Worm (Caenorhabditis elegans) whole organism, L2 larva: ENCODE measurements around the gene vps-11.
A peak's percentile ranks its signal among the peaks of the same experiment; 100 is the strongest.

ENCODE experiments used
- C34F6.9 ChIP-seq: fragments of 150-350 bp; optimal IDR thresholded peaks from 2 replicates; lab custom pipeline; 2014; ENCODE audit warnings: missing biosample characterization, missing genetic modification characterization
- F13H6.1 ChIP-seq: sonication (generic microtip); optimal IDR thresholded peaks from 2 replicates; lab custom pipeline; 2016; ENCODE audit warnings: missing genetic modification characterization, missing compliant biosample characterization
- R02D3.7 ChIP-seq: fragments of 150-350 bp; optimal IDR thresholded peaks from 2 replicates; lab custom pipeline; 2014; ENCODE audit warnings: missing biosample characterization, missing genetic modification characterization
- Y55F3AM.14 ChIP-seq: fragments of 200-800 bp; sonication (Bioruptor generic); optimal IDR thresholded peaks from 2 replicates; lab custom pipeline; 2018; ENCODE audit warnings: mild to moderate bottlenecking, missing genetic modification characterization, missing compliant biosample characterization
- ZK546.5 ChIP-seq: sonication (generic microtip); optimal IDR thresholded peaks from 2 replicates; lab custom pipeline; 2017; ENCODE audit warnings: missing biosample characterization, missing genetic modification characterization
- ama-1 ChIP-seq: fragments of 150-350 bp; optimal IDR thresholded peaks from 2 replicates; lab custom pipeline; 2018; ENCODE audit warnings: inconsistent platforms
- blmp-1 ChIP-seq: sonication (generic microtip); optimal IDR thresholded peaks from 2 replicates; lab custom pipeline; 2017; ENCODE audit warnings: missing genetic modification characterization, mild to moderate bottlenecking, missing compliant biosample characterization, antibody characterized with exemption, moderate library complexity; ENCODE audit not compliant: insufficient read depth
- ceh-16 ChIP-seq: fragments of 150-350 bp; optimal IDR thresholded peaks from 2 replicates; lab custom pipeline; 2014; ENCODE audit warnings: missing biosample characterization, missing genetic modification characterization
- ceh-82 ChIP-seq: fragments of 150-350 bp; optimal IDR thresholded peaks from 2 replicates; lab custom pipeline; 2014; ENCODE audit warnings: missing biosample characterization, missing genetic modification characterization
- crh-2 ChIP-seq: sonication (generic microtip); optimal IDR thresholded peaks from 2 replicates; lab custom pipeline; 2017; ENCODE audit warnings: missing biosample characterization, missing genetic modification characterization
- dmd-4 ChIP-seq: sonication (generic microtip); optimal IDR thresholded peaks from 2 replicates; lab custom pipeline; 2017; ENCODE audit warnings: missing biosample characterization, missing genetic modification characterization
- egl-27 ChIP-seq: sonication (generic microtip); optimal IDR thresholded peaks from 3 replicates; lab custom pipeline; 2017; ENCODE audit warnings: missing biosample characterization, missing genetic modification reagents, missing genetic modification characterization
- elt-3 ChIP-seq: sonication (generic microtip); optimal IDR thresholded peaks from 2 replicates; lab custom pipeline; 2017; ENCODE audit warnings: missing biosample characterization, missing genetic modification characterization
- fos-1 ChIP-seq: fragments of 150-350 bp; optimal IDR thresholded peaks from 2 replicates; lab custom pipeline; 2014; ENCODE audit warnings: missing biosample characterization, missing genetic modification characterization
- lin-11 ChIP-seq: fragments of 150-350 bp; sonication (generic microtip); optimal IDR thresholded peaks from 2 replicates; lab custom pipeline; 2014; ENCODE audit warnings: missing biosample characterization, missing genetic modification characterization, inconsistent platforms, mixed read lengths
- lin-13 ChIP-seq: fragments of 150-350 bp; optimal IDR thresholded peaks from 2 replicates; lab custom pipeline; 2014; ENCODE audit warnings: missing biosample characterization, missing genetic modification reagents, missing genetic modification characterization
- lin-39 ChIP-seq: fragments of 150-350 bp; optimal IDR thresholded peaks from 2 replicates; lab custom pipeline; 2014; ENCODE audit warnings: missing biosample characterization, missing genetic modification reagents, missing genetic modification characterization
- mab-5 ChIP-seq: fragments of 150-350 bp; optimal IDR thresholded peaks from 2 replicates; lab custom pipeline; 2014; ENCODE audit warnings: missing biosample characterization, missing genetic modification characterization
- mbf-1 ChIP-seq: sonication (generic microtip); optimal IDR thresholded peaks from 2 replicates; lab custom pipeline; 2017; ENCODE audit warnings: missing biosample characterization, missing genetic modification characterization
- mdl-1 ChIP-seq, 2 experiments: fragments of 150-350 bp in 1 of 2; sonication (generic microtip) in 1 of 2; optimal IDR thresholded peaks; 2 replicates each; lab custom pipeline; 2017; ENCODE audit warnings: missing biosample characterization in 2 of 2, missing genetic modification characterization in 2 of 2
- nhr-10 ChIP-seq: sonication (generic microtip); optimal IDR thresholded peaks from 2 replicates; lab custom pipeline; 2017; ENCODE audit warnings: missing biosample characterization, missing genetic modification characterization
- nhr-11 ChIP-seq: fragments of 150-350 bp; optimal IDR thresholded peaks from 2 replicates; lab custom pipeline; 2014; ENCODE audit warnings: missing biosample characterization, missing genetic modification characterization
- nhr-12 ChIP-seq: fragments of 150-350 bp; optimal IDR thresholded peaks from 2 replicates; lab custom pipeline; 2014; ENCODE audit warnings: missing biosample characterization, missing genetic modification characterization
- nhr-129 ChIP-seq: fragments of 150-350 bp; optimal IDR thresholded peaks from 2 replicates; lab custom pipeline; 2014; ENCODE audit warnings: missing biosample characterization, missing genetic modification characterization
- nhr-237 ChIP-seq: fragments of 150-350 bp; optimal IDR thresholded peaks from 2 replicates; lab custom pipeline; 2014; ENCODE audit warnings: missing biosample characterization, missing genetic modification characterization
- nhr-25 ChIP-seq: fragments of 150-350 bp; sonication (generic microtip); optimal IDR thresholded peaks from 3 replicates; lab custom pipeline; 2014; ENCODE audit warnings: missing biosample characterization, missing genetic modification characterization
- nhr-6 ChIP-seq: fragments of 150-350 bp; optimal IDR thresholded peaks from 2 replicates; lab custom pipeline; 2014; ENCODE audit warnings: missing biosample characterization, missing genetic modification characterization
- nhr-77 ChIP-seq: fragments of 150-350 bp; optimal IDR thresholded peaks from 2 replicates; lab custom pipeline; 2014; ENCODE audit warnings: missing biosample characterization, missing genetic modification characterization
- sem-4 ChIP-seq: fragments of 150-350 bp; optimal IDR thresholded peaks from 2 replicates; lab custom pipeline; 2014; ENCODE audit warnings: missing biosample characterization, missing genetic modification reagents, missing genetic modification characterization
- skn-1 ChIP-seq: sonication (generic microtip); optimal IDR thresholded peaks from 2 replicates; lab custom pipeline; 2017; ENCODE audit warnings: missing biosample characterization, missing genetic modification characterization
- sma-3 ChIP-seq: sonication (generic microtip); optimal IDR thresholded peaks from 2 replicates; lab custom pipeline; 2016; ENCODE audit warnings: missing genetic modification reagents, missing genetic modification characterization, missing compliant biosample characterization
- sma-9 ChIP-seq, 2 experiments: fragments of 150-350 bp in 1 of 2; sonication (generic microtip) in 1 of 2; optimal IDR thresholded peaks; 2 replicates each; lab custom pipeline; 2014 to 2016; ENCODE audit warnings: missing genetic modification characterization in 2 of 2, mild to moderate bottlenecking in 1 of 2, missing biosample characterization in 1 of 2, missing compliant biosample characterization in 1 of 2, missing genetic modification reagents in 1 of 2, moderate library complexity in 1 of 2
- snpc-4 ChIP-seq: fragments of 150-350 bp; optimal IDR thresholded peaks from 2 replicates; lab custom pipeline; 2014; ENCODE audit warnings: missing biosample characterization, missing genetic modification characterization
- unc-39 ChIP-seq: fragments of 150-350 bp; optimal IDR thresholded peaks from 2 replicates; lab custom pipeline; 2014; ENCODE audit warnings: missing biosample characterization, missing genetic modification characterization
- unc-55 ChIP-seq: fragments of 150-350 bp; sonication (generic microtip); optimal IDR thresholded peaks from 3 replicates; lab custom pipeline; 2014; ENCODE audit warnings: missing biosample characterization, missing genetic modification reagents, missing genetic modification characterization
- unc-62 ChIP-seq: fragments of 150-350 bp; optimal IDR thresholded peaks from 2 replicates; lab custom pipeline; 2014; ENCODE audit warnings: missing biosample characterization, missing genetic modification reagents, missing genetic modification characterization
- zag-1 ChIP-seq: fragments of 150-350 bp; optimal IDR thresholded peaks from 2 replicates; lab custom pipeline; 2014; ENCODE audit warnings: missing biosample characterization, missing genetic modification characterization
- ztf-1 ChIP-seq: fragments of 200-800 bp; sonication (Bioruptor generic); conservative IDR thresholded peaks from 2 replicates; pipeline ENCODE4 v1.3.6; 2022; ENCODE audit warnings: missing genetic modification characterization, missing compliant biosample characterization
- ztf-4 ChIP-seq: fragments of 150-350 bp; optimal IDR thresholded peaks from 2 replicates; lab custom pipeline; 2014; ENCODE audit warnings: missing biosample characterization, missing genetic modification characterization

vps-11 gene

DNA sequence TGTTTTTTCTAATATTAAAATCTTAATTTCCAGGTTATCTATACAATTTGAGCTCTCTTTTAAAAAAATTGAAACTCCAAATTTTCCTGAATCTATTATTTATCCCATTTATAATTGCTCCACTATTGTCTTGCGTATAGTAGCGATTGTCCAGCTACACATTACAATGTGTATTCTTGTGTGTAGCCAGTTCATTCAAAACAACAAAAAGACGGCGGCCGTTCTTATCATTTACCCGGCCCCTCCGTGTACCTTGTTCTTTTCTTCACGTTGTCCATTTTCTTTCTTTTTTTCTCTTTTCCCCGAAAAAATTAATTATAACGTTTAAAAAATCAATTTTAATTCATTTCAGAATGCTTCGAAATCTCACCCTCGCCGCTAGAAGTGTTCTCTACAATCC is 27.4 kb upstream of the vps-11 start, which contains the start of gene ech-4:
ech-4 (plus strand) TSS at position 353 of the 400 bp plus-strand sequence.
- TF ChIP-seq zag-1 (tag; lab: Kevin White, UChicago) (no peak), mdl-1 (tag; optimal IDR thresholded peaks at IDR 0.05; lab: Kevin White, UChicago) (no peak), egl-27 (tag; lab: Kevin White, UChicago) (no peak), lin-13 (GFP tag; lab: Kevin White, UChicago) (no peak), skn-1 (tag; lab: Kevin White, UChicago) (no peak), ceh-82 (tag; lab: Kevin White, UChicago) (no peak), nhr-77 (tag; lab: Kevin White, UChicago) (no peak), sma-9 (GFP tag; optimal IDR thresholded peaks at IDR 0.05; lab: Kevin White, UChicago) (no peak), sma-9 (tag; optimal IDR thresholded peaks at IDR 0.05; lab: Kevin White, UChicago) (no peak), dmd-4 (no peak), ceh-16 (tag; lab: Kevin White, UChicago) (no peak), mab-5 (tag; lab: Kevin White, UChicago) (no peak), nhr-12 (no peak), nhr-6 (no peak), unc-62 (GFP tag; lab: Kevin White, UChicago) (no peak), nhr-237 (tag; lab: Kevin White, UChicago) (no peak)

DNA sequence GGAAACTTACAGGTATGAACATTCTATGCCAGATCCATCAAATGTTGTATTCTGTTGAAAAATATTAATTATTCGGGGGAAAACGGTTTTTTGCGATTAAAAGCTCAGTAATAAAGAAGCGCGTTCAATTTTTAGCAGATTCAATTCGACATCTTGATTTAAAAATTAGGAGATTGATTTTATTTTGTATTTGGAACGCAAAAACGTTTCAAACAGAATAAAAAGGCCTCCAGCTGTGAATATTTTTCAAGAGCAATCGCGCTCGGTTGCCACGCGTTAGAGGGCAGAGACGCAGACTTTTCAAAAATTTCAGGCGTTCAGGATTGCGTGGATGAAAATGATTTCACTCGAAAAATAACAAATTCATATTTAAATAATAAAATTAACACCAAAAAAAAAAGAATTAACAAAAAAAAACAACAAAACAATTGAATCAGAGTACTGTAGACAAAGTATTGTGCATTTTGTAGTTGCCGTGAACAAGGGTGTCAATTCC is 26.7 kb upstream of the vps-11 start, which contains the start of gene R06F6.8:
R06F6.8 (minus strand) TSS at position 51 of the 496 bp plus-strand sequence.
- peak; percentile 47 for TF ChIP-seq C34F6.9
- TF ChIP-seq ama-1 (lab: Kevin White, UChicago) = no peak
- TF ChIP-seq nhr-11 (tag; lab: Kevin White, UChicago) = no peak
- no peak for TF ChIP-seq elt-3 (tag; lab: Kevin White, UChicago)
- no peak for TF ChIP-seq lin-39 (tag; lab: Kevin White, UChicago)
- no peak for TF ChIP-seq Y55F3AM.14 (GFP tag; lab: Kevin White, UChicago)
- no peak for TF ChIP-seq mbf-1 (tag; lab: Kevin White, UChicago)
- no peak for TF ChIP-seq nhr-25
- TF ChIP-seq lin-13 (GFP tag; lab: Kevin White, UChicago) = peak; percentile 10
- no peak for TF ChIP-seq egl-27 (tag; lab: Kevin White, UChicago)
- TF ChIP-seq lin-11 (tag; lab: Kevin White, UChicago) = no peak
- TF ChIP-seq crh-2 (tag; lab: Kevin White, UChicago) = peak; percentile 3
- no peak for TF ChIP-seq R02D3.7 (tag; lab: Kevin White, UChicago)
- peak; percentile 44 for TF ChIP-seq unc-55 (GFP tag; lab: Kevin White, UChicago)
- TF ChIP-seq, all 48 proteins: peak for 4

DNA sequence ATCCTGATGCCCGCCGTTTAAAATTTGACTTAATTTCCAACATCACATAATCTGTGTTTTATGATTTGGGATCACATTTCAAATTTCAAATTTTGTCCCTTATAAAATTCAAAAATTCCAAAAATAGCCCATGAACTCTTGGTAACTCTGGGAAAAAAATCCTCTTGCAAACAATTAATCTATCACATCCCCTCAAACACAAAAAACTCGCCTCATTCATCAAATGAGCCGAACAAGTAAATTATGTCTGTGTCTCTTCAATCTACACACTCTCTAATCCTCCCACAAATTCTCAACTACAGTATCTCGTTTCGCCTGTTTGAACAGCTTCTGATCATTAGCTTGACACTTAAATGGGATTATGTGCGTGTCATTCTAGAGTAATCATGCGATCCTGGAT is 17.4 kb upstream of the vps-11 start, which contains the start of gene msrp-7:
msrp-7 (plus strand) TSS at position 301 of the 400 bp plus-strand sequence.
- TF ChIP-seq ceh-82 (tag; lab: Kevin White, UChicago) = no peak
- TF ChIP-seq lin-13 (GFP tag; lab: Kevin White, UChicago) = no peak
- no peak for TF ChIP-seq nhr-25

DNA sequence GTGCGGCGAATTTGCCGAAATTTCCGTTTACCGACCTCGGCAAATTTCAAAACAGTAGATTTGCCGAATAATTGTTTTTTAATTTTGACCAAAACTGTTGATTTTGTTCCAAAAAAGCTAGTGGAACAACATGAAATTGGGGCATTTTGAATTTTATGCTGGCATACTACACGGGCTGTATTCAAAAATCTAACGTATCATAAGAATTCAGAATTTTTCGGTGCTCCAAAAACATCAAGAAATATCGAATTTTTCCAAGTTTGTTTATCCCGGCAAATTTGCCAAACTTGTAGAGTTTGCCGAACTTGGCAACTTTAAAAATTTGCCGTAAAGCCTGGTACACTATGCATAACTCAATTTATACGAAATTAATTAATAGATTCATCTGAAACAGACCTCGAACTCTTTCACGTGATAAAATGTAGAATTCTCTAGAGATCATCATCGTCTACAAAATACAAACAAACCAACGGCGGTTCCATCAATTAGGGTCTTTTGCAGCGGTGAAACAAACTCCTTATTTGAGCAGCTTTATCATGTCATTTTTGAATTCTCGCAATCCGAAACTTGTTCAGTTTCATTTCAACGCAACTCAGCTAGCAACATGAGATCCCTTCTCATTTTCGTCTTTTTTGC is 15.5 kb upstream of the vps-11 start, which contains the start of gene R06F6.14:
R06F6.14 (plus strand) TSS at position 586 of the 636 bp plus-strand sequence.
- no peak for TF ChIP-seq unc-39
- no peak for TF ChIP-seq fos-1
- no peak for TF ChIP-seq crh-2 (tag; lab: Kevin White, UChicago)
- TF ChIP-seq sma-3 (GFP tag; lab: Kevin White, UChicago) = no peak
- no peak for TF ChIP-seq C34F6.9
- TF ChIP-seq mdl-1 (tag; optimal IDR thresholded peaks at IDR 0.05; lab: Kevin White, UChicago) = no peak
- no peak for TF ChIP-seq nhr-10 (tag; lab: Kevin White, UChicago)
- TF ChIP-seq sma-9 (GFP tag; optimal IDR thresholded peaks at IDR 0.05; lab: Kevin White, UChicago) = no peak
- TF ChIP-seq sma-9 (tag; optimal IDR thresholded peaks at IDR 0.05; lab: Kevin White, UChicago) = no peak
- TF ChIP-seq F13H6.1 = no peak
- no peak for TF ChIP-seq ztf-1 (GFP tag; lab: Robert Waterston, UW)
- TF ChIP-seq ceh-16 (tag; lab: Kevin White, UChicago) = no peak
- TF ChIP-seq nhr-6 = no peak
- no peak for TF ChIP-seq nhr-11 (tag; lab: Kevin White, UChicago)
- no peak for TF ChIP-seq nhr-77 (tag; lab: Kevin White, UChicago)
- no peak for TF ChIP-seq nhr-129
- no peak for TF ChIP-seq sem-4 (tag; lab: Kevin White, UChicago)
- TF ChIP-seq blmp-1 (tag; lab: Kevin White, UChicago) = no peak
- no peak for TF ChIP-seq ZK546.5 (tag; lab: Kevin White, UChicago)
- TF ChIP-seq snpc-4 = no peak
- TF ChIP-seq ztf-4 (tag; lab: Kevin White, UChicago) = no peak
